Worm (Caenorhabditis elegans) whole organism, L2 larva: ENCODE data around the gene F11G11.13.
A peak's percentile ranks its signal among the peaks of the same experiment; 100 is the strongest.

Source experiments
- C34F6.9 ChIP-seq: fragments of 150-350 bp; optimal IDR thresholded peaks from 2 replicates; lab custom pipeline; 2014; ENCODE audit warnings: missing biosample characterization, missing genetic modification characterization
- F13H6.1 ChIP-seq: sonication (generic microtip); optimal IDR thresholded peaks from 2 replicates; lab custom pipeline; 2016; ENCODE audit warnings: missing genetic modification characterization, missing compliant biosample characterization
- R02D3.7 ChIP-seq: fragments of 150-350 bp; optimal IDR thresholded peaks from 2 replicates; lab custom pipeline; 2014; ENCODE audit warnings: missing biosample characterization, missing genetic modification characterization
- Y55F3AM.14 ChIP-seq: fragments of 200-800 bp; sonication (Bioruptor generic); optimal IDR thresholded peaks from 2 replicates; lab custom pipeline; 2018; ENCODE audit warnings: mild to moderate bottlenecking, missing genetic modification characterization, missing compliant biosample characterization
- ZK546.5 ChIP-seq: sonication (generic microtip); optimal IDR thresholded peaks from 2 replicates; lab custom pipeline; 2017; ENCODE audit warnings: missing biosample characterization, missing genetic modification characterization
- alr-1 ChIP-seq: fragments of 150-350 bp; optimal IDR thresholded peaks from 2 replicates; lab custom pipeline; 2014; ENCODE audit warnings: missing biosample characterization, missing genetic modification characterization
- aly-2 ChIP-seq: fragments of 150-350 bp; optimal IDR thresholded peaks from 2 replicates; lab custom pipeline; 2014; ENCODE audit warnings: missing biosample characterization, missing genetic modification characterization
- ama-1 ChIP-seq: fragments of 150-350 bp; optimal IDR thresholded peaks from 2 replicates; lab custom pipeline; 2018; ENCODE audit warnings: inconsistent platforms
- blmp-1 ChIP-seq: sonication (generic microtip); optimal IDR thresholded peaks from 2 replicates; lab custom pipeline; 2017; ENCODE audit warnings: missing genetic modification characterization, mild to moderate bottlenecking, missing compliant biosample characterization, antibody characterized with exemption, moderate library complexity; ENCODE audit not compliant: insufficient read depth
- ceh-16 ChIP-seq: fragments of 150-350 bp; optimal IDR thresholded peaks from 2 replicates; lab custom pipeline; 2014; ENCODE audit warnings: missing biosample characterization, missing genetic modification characterization
- ceh-82 ChIP-seq: fragments of 150-350 bp; optimal IDR thresholded peaks from 2 replicates; lab custom pipeline; 2014; ENCODE audit warnings: missing biosample characterization, missing genetic modification characterization
- crh-2 ChIP-seq: sonication (generic microtip); optimal IDR thresholded peaks from 2 replicates; lab custom pipeline; 2017; ENCODE audit warnings: missing biosample characterization, missing genetic modification characterization
- dmd-4 ChIP-seq: sonication (generic microtip); optimal IDR thresholded peaks from 2 replicates; lab custom pipeline; 2017; ENCODE audit warnings: missing biosample characterization, missing genetic modification characterization
- egl-27 ChIP-seq: sonication (generic microtip); optimal IDR thresholded peaks from 3 replicates; lab custom pipeline; 2017; ENCODE audit warnings: missing biosample characterization, missing genetic modification reagents, missing genetic modification characterization
- elt-1 ChIP-seq: fragments of 150-350 bp; optimal IDR thresholded peaks from 2 replicates; lab custom pipeline; 2014; ENCODE audit warnings: missing biosample characterization, missing genetic modification characterization
- elt-3 ChIP-seq: sonication (generic microtip); optimal IDR thresholded peaks from 2 replicates; lab custom pipeline; 2017; ENCODE audit warnings: missing biosample characterization, missing genetic modification characterization
- fos-1 ChIP-seq: fragments of 150-350 bp; optimal IDR thresholded peaks from 2 replicates; lab custom pipeline; 2014; ENCODE audit warnings: missing biosample characterization, missing genetic modification characterization
- gmeb-1 ChIP-seq: fragments of 150-350 bp; optimal IDR thresholded peaks from 2 replicates; lab custom pipeline; 2014; ENCODE audit warnings: missing biosample characterization, missing genetic modification characterization
- lin-11 ChIP-seq: fragments of 150-350 bp; sonication (generic microtip); optimal IDR thresholded peaks from 2 replicates; lab custom pipeline; 2014; ENCODE audit warnings: missing biosample characterization, missing genetic modification characterization, inconsistent platforms, mixed read lengths
- lin-13 ChIP-seq: fragments of 150-350 bp; optimal IDR thresholded peaks from 2 replicates; lab custom pipeline; 2014; ENCODE audit warnings: missing biosample characterization, missing genetic modification reagents, missing genetic modification characterization
- lin-39 ChIP-seq: fragments of 150-350 bp; optimal IDR thresholded peaks from 2 replicates; lab custom pipeline; 2014; ENCODE audit warnings: missing biosample characterization, missing genetic modification reagents, missing genetic modification characterization
- lsy-2 ChIP-seq, 2 experiments: fragments of 150-350 bp in 1 of 2; sonication (generic microtip) in 1 of 2; optimal IDR thresholded peaks; 2 replicates each; lab custom pipeline; 2014 to 2017; ENCODE audit warnings: missing biosample characterization in 2 of 2, missing genetic modification characterization in 2 of 2
- mab-5 ChIP-seq: fragments of 150-350 bp; optimal IDR thresholded peaks from 2 replicates; lab custom pipeline; 2014; ENCODE audit warnings: missing biosample characterization, missing genetic modification characterization
- mbf-1 ChIP-seq: sonication (generic microtip); optimal IDR thresholded peaks from 2 replicates; lab custom pipeline; 2017; ENCODE audit warnings: missing biosample characterization, missing genetic modification characterization
- mdl-1 ChIP-seq, 2 experiments: fragments of 150-350 bp in 1 of 2; sonication (generic microtip) in 1 of 2; optimal IDR thresholded peaks; 2 replicates each; lab custom pipeline; 2017; ENCODE audit warnings: missing biosample characterization in 2 of 2, missing genetic modification characterization in 2 of 2
- nhr-10 ChIP-seq: sonication (generic microtip); optimal IDR thresholded peaks from 2 replicates; lab custom pipeline; 2017; ENCODE audit warnings: missing biosample characterization, missing genetic modification characterization
- nhr-11 ChIP-seq: fragments of 150-350 bp; optimal IDR thresholded peaks from 2 replicates; lab custom pipeline; 2014; ENCODE audit warnings: missing biosample characterization, missing genetic modification characterization
- nhr-12 ChIP-seq: fragments of 150-350 bp; optimal IDR thresholded peaks from 2 replicates; lab custom pipeline; 2014; ENCODE audit warnings: missing biosample characterization, missing genetic modification characterization
- nhr-129 ChIP-seq: fragments of 150-350 bp; optimal IDR thresholded peaks from 2 replicates; lab custom pipeline; 2014; ENCODE audit warnings: missing biosample characterization, missing genetic modification characterization
- nhr-21 ChIP-seq: fragments of 150-350 bp; optimal IDR thresholded peaks from 2 replicates; lab custom pipeline; 2014; ENCODE audit warnings: missing biosample characterization, missing genetic modification characterization
- nhr-23 ChIP-seq: fragments of 150-350 bp; optimal IDR thresholded peaks from 2 replicates; lab custom pipeline; 2014; ENCODE audit warnings: missing biosample characterization, missing genetic modification reagents, missing genetic modification characterization
- nhr-237 ChIP-seq: fragments of 150-350 bp; optimal IDR thresholded peaks from 2 replicates; lab custom pipeline; 2014; ENCODE audit warnings: missing biosample characterization, missing genetic modification characterization
- nhr-25 ChIP-seq: fragments of 150-350 bp; sonication (generic microtip); optimal IDR thresholded peaks from 3 replicates; lab custom pipeline; 2014; ENCODE audit warnings: missing biosample characterization, missing genetic modification characterization
- nhr-6 ChIP-seq: fragments of 150-350 bp; optimal IDR thresholded peaks from 2 replicates; lab custom pipeline; 2014; ENCODE audit warnings: missing biosample characterization, missing genetic modification characterization
- nhr-77 ChIP-seq: fragments of 150-350 bp; optimal IDR thresholded peaks from 2 replicates; lab custom pipeline; 2014; ENCODE audit warnings: missing biosample characterization, missing genetic modification characterization
- peb-1 ChIP-seq: fragments of 150-350 bp; optimal IDR thresholded peaks from 2 replicates; lab custom pipeline; 2014; ENCODE audit warnings: missing biosample characterization, missing genetic modification characterization
- sem-4 ChIP-seq: fragments of 150-350 bp; optimal IDR thresholded peaks from 2 replicates; lab custom pipeline; 2014; ENCODE audit warnings: missing biosample characterization, missing genetic modification reagents, missing genetic modification characterization
- skn-1 ChIP-seq: sonication (generic microtip); optimal IDR thresholded peaks from 2 replicates; lab custom pipeline; 2017; ENCODE audit warnings: missing biosample characterization, missing genetic modification characterization
- sma-3 ChIP-seq: sonication (generic microtip); optimal IDR thresholded peaks from 2 replicates; lab custom pipeline; 2016; ENCODE audit warnings: missing genetic modification reagents, missing genetic modification characterization, missing compliant biosample characterization
- sma-9 ChIP-seq, 2 experiments: fragments of 150-350 bp in 1 of 2; sonication (generic microtip) in 1 of 2; optimal IDR thresholded peaks; 2 replicates each; lab custom pipeline; 2014 to 2016; ENCODE audit warnings: missing genetic modification characterization in 2 of 2, mild to moderate bottlenecking in 1 of 2, missing biosample characterization in 1 of 2, missing compliant biosample characterization in 1 of 2, missing genetic modification reagents in 1 of 2, moderate library complexity in 1 of 2
- snpc-4 ChIP-seq: fragments of 150-350 bp; optimal IDR thresholded peaks from 2 replicates; lab custom pipeline; 2014; ENCODE audit warnings: missing biosample characterization, missing genetic modification characterization
- unc-39 ChIP-seq: fragments of 150-350 bp; optimal IDR thresholded peaks from 2 replicates; lab custom pipeline; 2014; ENCODE audit warnings: missing biosample characterization, missing genetic modification characterization
- unc-55 ChIP-seq: fragments of 150-350 bp; sonication (generic microtip); optimal IDR thresholded peaks from 3 replicates; lab custom pipeline; 2014; ENCODE audit warnings: missing biosample characterization, missing genetic modification reagents, missing genetic modification characterization
- unc-62 ChIP-seq: fragments of 150-350 bp; optimal IDR thresholded peaks from 2 replicates; lab custom pipeline; 2014; ENCODE audit warnings: missing biosample characterization, missing genetic modification reagents, missing genetic modification characterization
- zag-1 ChIP-seq: fragments of 150-350 bp; optimal IDR thresholded peaks from 2 replicates; lab custom pipeline; 2014; ENCODE audit warnings: missing biosample characterization, missing genetic modification characterization
- ztf-1 ChIP-seq: fragments of 200-800 bp; sonication (Bioruptor generic); conservative IDR thresholded peaks from 2 replicates; pipeline ENCODE4 v1.3.6; 2022; ENCODE audit warnings: missing genetic modification characterization, missing compliant biosample characterization
- ztf-11 ChIP-seq: sonication (generic microtip); optimal IDR thresholded peaks from 2 replicates; lab custom pipeline; 2017; ENCODE audit warnings: missing biosample characterization, missing genetic modification characterization
- ztf-4 ChIP-seq: fragments of 150-350 bp; optimal IDR thresholded peaks from 2 replicates; lab custom pipeline; 2014; ENCODE audit warnings: missing biosample characterization, missing genetic modification characterization

The F11G11.13 gene

ce11 chrII:4915572-4915971 is 39.6 kb upstream of the F11G11.13 start:
- TF ChIP-seq nhr-12 (tag; lab: Kevin White, UChicago) = no peak
- TF ChIP-seq nhr-25 (tag; lab: Kevin White, UChicago) = no peak

ce11 chrII:4914214-4914613 is 38.2 kb upstream of the F11G11.13 start, which contains the start of gene R05F9.11:
Gene R05F9.11 (minus strand): TSS chrII:4914218.
- TF ChIP-seq ama-1 (no peak), snpc-4 (tag; lab: Kevin White, UChicago) (no peak), R02D3.7 (tag; lab: Kevin White, UChicago) (no peak), skn-1 (tag; lab: Kevin White, UChicago) (no peak), elt-3 (no peak), fos-1 (tag; lab: Kevin White, UChicago) (no peak), C34F6.9 (tag; lab: Kevin White, UChicago) (no peak)

DNA sequence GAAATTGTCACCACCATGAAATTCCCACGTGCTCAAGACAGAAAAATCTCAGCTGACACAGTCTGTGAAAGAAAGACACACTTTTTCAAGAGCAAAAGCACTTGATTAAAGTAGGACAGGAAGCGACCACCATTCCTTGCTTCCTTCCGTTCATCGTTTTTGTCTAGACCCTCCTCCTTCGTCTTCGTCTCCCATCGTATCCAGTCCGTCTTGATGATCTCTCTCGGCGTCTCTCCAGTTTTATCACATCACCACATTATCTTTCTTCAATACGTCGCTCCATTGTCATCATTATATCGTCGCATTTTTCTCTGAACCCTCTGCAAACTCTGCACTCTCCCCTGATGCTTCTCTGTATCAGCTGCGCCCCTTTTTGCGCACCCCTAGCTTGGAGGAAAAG is 32.2 kb upstream of the F11G11.13 start:
- TF ChIP-seq ztf-11 (tag; lab: Kevin White, UChicago) (no peak), egl-27 (tag; lab: Kevin White, UChicago) (no peak), lin-11 (tag; lab: Kevin White, UChicago) (no peak), nhr-77 (tag; lab: Kevin White, UChicago) (no peak), skn-1 (tag; lab: Kevin White, UChicago) (no peak), nhr-129 (tag; lab: Kevin White, UChicago) (peak; percentile 43), lin-39 (tag; lab: Kevin White, UChicago) (no peak), sma-3 (GFP tag; lab: Kevin White, UChicago) (peak; percentile 7), nhr-237 (tag; lab: Kevin White, UChicago) (no peak), elt-1 (no peak), dmd-4 (tag; lab: Kevin White, UChicago) (no peak), aly-2 (tag; lab: Kevin White, UChicago) (no peak), sma-9 (GFP tag; optimal IDR thresholded peaks at IDR 0.05; lab: Kevin White, UChicago) (peak; percentile 25), sma-9 (tag; optimal IDR thresholded peaks at IDR 0.05; lab: Kevin White, UChicago) (no peak), unc-39 (tag; lab: Kevin White, UChicago) (no peak), nhr-11 (no peak), mab-5 (tag; lab: Kevin White, UChicago) (no peak), gmeb-1 (tag; lab: Kevin White, UChicago) (no peak), ceh-16 (tag; lab: Kevin White, UChicago) (no peak), sem-4 (tag; lab: Kevin White, UChicago) (no peak), nhr-21 (tag; lab: Kevin White, UChicago) (no peak), ztf-1 (no peak), fos-1 (tag; lab: Kevin White, UChicago) (peak; percentile 10), mdl-1 (tag; optimal IDR thresholded peaks at IDR 0.05; lab: Kevin White, UChicago) (no peak), ama-1 (no peak), mbf-1 (tag; lab: Kevin White, UChicago) (no peak), Y55F3AM.14 (GFP tag; lab: Kevin White, UChicago) (peak; percentile 18), nhr-6 (tag; lab: Kevin White, UChicago) (no peak), ZK546.5 (tag; lab: Kevin White, UChicago) (no peak), crh-2 (tag; lab: Kevin White, UChicago) (no peak), unc-62 (GFP tag; lab: Kevin White, UChicago) (no peak), ceh-82 (no peak), lin-13 (GFP tag; lab: Kevin White, UChicago) (no peak), nhr-23 (tag; lab: Kevin White, UChicago) (no peak), ztf-4 (tag; lab: Kevin White, UChicago) (peak; percentile 25), nhr-25 (tag; lab: Kevin White, UChicago) (no peak), R02D3.7 (tag; lab: Kevin White, UChicago) (no peak), nhr-12 (tag; lab: Kevin White, UChicago) (no peak), peb-1 (no peak), snpc-4 (tag; lab: Kevin White, UChicago) (no peak), alr-1 (no peak), unc-55 (GFP tag; lab: Kevin White, UChicago) (peak; percentile 62), C34F6.9 (tag; lab: Kevin White, UChicago) (peak; percentile 40), F13H6.1 (tag; lab: Kevin White, UChicago) (peak; percentile 28), nhr-10 (tag; lab: Kevin White, UChicago) (no peak), lsy-2 (tag; optimal IDR thresholded peaks at IDR 0.05; lab: Kevin White, UChicago) (peak in 1 of 2 experiments; percentile 25), blmp-1 (tag; lab: Kevin White, UChicago) (no peak), zag-1 (peak; percentile 22), elt-3 (no peak)
- TF ChIP-seq, all 48 proteins: peak for 11
